Fruit fly (Drosophila melanogaster) whole organism, pupa: ENCODE data around the gene CG13862.

Experiments
- CG10348 ChIP-seq: fragments of 200-800 bp; sonication (Bioruptor generic); IDR thresholded peaks from 2 replicates; pipeline ENCODE4 v1.3.6; 2022; ENCODE audit warnings: missing biosample characterization, missing genetic modification characterization
- CG12605 ChIP-seq: fragments of 200-800 bp; sonication (Bioruptor generic); IDR thresholded peaks from 2 replicates; pipeline ENCODE4 v1.3.6; 2022; ENCODE audit warnings: missing biosample characterization, missing genetic modification characterization
- CG13204 ChIP-seq: fragments of 200-800 bp; sonication (Bioruptor generic); optimal IDR thresholded peaks from 2 replicates; lab custom pipeline; 2018; ENCODE audit warnings: missing biosample characterization, mild to moderate bottlenecking, missing genetic modification characterization, moderate library complexity
- CG14655 ChIP-seq: fragments of 200-800 bp; sonication (Bioruptor generic); optimal IDR thresholded peaks from 3 replicates; lab custom pipeline; 2017; ENCODE audit warnings: mild to moderate bottlenecking, missing biosample characterization, missing genetic modification reagents, missing genetic modification characterization
- CG15710 ChIP-seq: fragments of 200-800 bp; sonication (Bioruptor generic); optimal IDR thresholded peaks from 2 replicates; lab custom pipeline; 2018; ENCODE audit warnings: missing biosample characterization, mild to moderate bottlenecking, missing genetic modification characterization, moderate library complexity
- CG17806 ChIP-seq: fragments of 200-800 bp; sonication (Bioruptor generic); optimal IDR thresholded peaks from 2 replicates; lab custom pipeline; 2018; ENCODE audit warnings: missing biosample characterization, mild to moderate bottlenecking, missing genetic modification characterization, moderate library complexity
- CG32121 ChIP-seq: fragments of 200-800 bp; sonication (Bioruptor generic); IDR thresholded peaks from 2 replicates; pipeline ENCODE4 v1.3.6; 2022; ENCODE audit warnings: missing biosample characterization, missing genetic modification characterization
- CG34367 ChIP-seq: fragments of 200-800 bp; sonication (Bioruptor generic); optimal IDR thresholded peaks from 2 replicates; lab custom pipeline; 2018; ENCODE audit warnings: missing biosample characterization, mild to moderate bottlenecking, missing genetic modification characterization
- CG4496 ChIP-seq: fragments of 200-800 bp; sonication (Bioruptor generic); IDR thresholded peaks from 3 replicates; pipeline ENCODE4 v1.3.6; 2022; ENCODE audit warnings: missing biosample characterization, missing genetic modification characterization
- CG8159 ChIP-seq: fragments of 200-800 bp; sonication (Bioruptor generic); optimal IDR thresholded peaks from 3 replicates; lab custom pipeline; 2018; ENCODE audit warnings: missing biosample characterization, mild to moderate bottlenecking, missing genetic modification characterization, moderate library complexity
- CG8301 ChIP-seq: fragments of 200-800 bp; sonication (Bioruptor generic); optimal IDR thresholded peaks from 2 replicates; lab custom pipeline; 2018; ENCODE audit warnings: missing biosample characterization, mild to moderate bottlenecking, missing genetic modification characterization
- CG9948 ChIP-seq: fragments of 200-800 bp; sonication (Bioruptor generic); optimal IDR thresholded peaks from 2 replicates; lab custom pipeline; 2018; ENCODE audit warnings: missing biosample characterization, mild to moderate bottlenecking, missing genetic modification characterization, moderate library complexity
- D1 ChIP-seq: fragments of 200-800 bp; sonication (Bioruptor generic); optimal IDR thresholded peaks from 2 replicates; lab custom pipeline; 2018; ENCODE audit warnings: missing biosample characterization, mild to moderate bottlenecking, missing genetic modification characterization, moderate library complexity
- EcR ChIP-seq: fragments of 200-800 bp; sonication (Bioruptor generic); optimal IDR thresholded peaks from 3 replicates; lab custom pipeline; 2019; ENCODE audit warnings: missing biosample characterization, missing genetic modification characterization, mild to moderate bottlenecking, moderate library complexity, missing genetic modification reagents
- Ets98B ChIP-seq: fragments of 200-800 bp; sonication (Bioruptor generic); IDR thresholded peaks from 2 replicates; pipeline ENCODE4 v1.3.6; 2022; ENCODE audit warnings: missing biosample characterization, missing genetic modification characterization
- Pif1A ChIP-seq: fragments of 200-800 bp; sonication (Bioruptor generic); optimal IDR thresholded peaks from 3 replicates; lab custom pipeline; 2016; ENCODE audit warnings: missing biosample characterization, missing genetic modification characterization
- Pif1B ChIP-seq: fragments of 200-800 bp; sonication (Bioruptor generic); optimal IDR thresholded peaks from 3 replicates; lab custom pipeline; 2016; ENCODE audit warnings: missing biosample characterization, missing genetic modification characterization
- Snoo ChIP-seq: fragments of 200-800 bp; sonication (Bioruptor generic); optimal IDR thresholded peaks from 3 replicates; lab custom pipeline; 2017; ENCODE audit warnings: missing biosample characterization, mild to moderate bottlenecking, missing genetic modification characterization, inconsistent platforms
- fd96Ca ChIP-seq: fragments of 200-800 bp; sonication (Bioruptor generic); IDR thresholded peaks from 3 replicates; pipeline ENCODE4 v1.3.6; 2022; ENCODE audit warnings: missing biosample characterization, missing genetic modification characterization
- gl ChIP-seq: fragments of 200-800 bp; sonication (Bioruptor generic); optimal IDR thresholded peaks from 2 replicates; lab custom pipeline; 2018; ENCODE audit warnings: missing biosample characterization, mild to moderate bottlenecking, missing genetic modification characterization
- rn ChIP-seq: fragments of 200-800 bp; sonication (Bioruptor generic); IDR thresholded peaks from 2 replicates; pipeline ENCODE4 v1.3.6; 2022; ENCODE audit warnings: missing biosample characterization, missing genetic modification characterization

Gene CG13862

DNA sequence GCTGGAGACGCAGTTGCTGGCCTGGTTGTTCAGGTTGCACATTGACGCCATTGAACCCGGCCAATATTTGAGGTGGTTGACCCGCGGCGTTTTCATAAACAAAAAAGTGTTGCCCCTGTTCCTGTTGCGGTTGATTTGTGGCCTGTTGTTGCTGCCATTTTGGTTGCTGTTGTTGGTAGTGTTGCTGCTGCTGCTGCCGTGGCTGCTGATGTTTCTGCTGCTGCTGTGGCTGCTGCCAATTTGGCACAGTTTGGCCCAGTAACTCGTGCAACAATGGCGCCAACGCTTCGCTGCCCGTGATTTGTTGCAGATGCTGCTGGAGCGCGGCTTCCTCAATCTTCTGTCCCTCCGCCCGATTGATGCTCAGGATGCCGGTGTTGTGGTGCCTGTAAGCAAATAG is 9.9 kb downstream of the CG13862 start:
- TF ChIP-seq EcR (GFP tag; lab: Kevin White, UChicago), result no peak
- TF ChIP-seq gl (tag; lab: Kevin White, UChicago), result no peak
- TF ChIP-seq CG32121 (GFP tag; lab: Robert Waterston, UW), result no peak
- TF ChIP-seq rn, result no peak
- TF ChIP-seq CG34367 (tag; lab: Kevin White, UChicago), result no peak
- TF ChIP-seq CG17806, result no peak
- no peak for TF ChIP-seq Ets98B (GFP tag; lab: Robert Waterston, UW)
- no peak for TF ChIP-seq Pif1B (GFP tag; lab: Kevin White, UChicago)
- TF ChIP-seq CG14655 (GFP tag; lab: Kevin White, UChicago), result no peak

DNA sequence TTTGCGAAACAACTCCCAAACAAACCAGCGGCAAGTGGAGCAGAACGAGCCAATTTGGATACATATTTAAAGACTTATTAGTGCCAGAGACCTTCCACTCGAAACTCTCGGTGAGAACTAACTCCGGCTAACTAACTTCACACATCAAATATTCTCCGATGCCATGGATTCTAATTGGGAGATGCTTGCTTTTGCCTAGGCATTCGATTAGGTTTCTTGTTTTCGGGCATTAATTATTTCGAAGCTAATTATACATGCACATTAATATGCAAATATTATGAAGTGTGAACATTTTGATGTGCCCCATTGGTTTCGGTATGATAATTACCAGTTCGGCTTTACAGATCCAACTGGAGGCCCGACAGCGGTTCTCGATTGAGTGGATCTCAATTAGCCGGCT is 10.4 kb downstream of the CG13862 start, which contains the start of gene CG5386:
CG5386 (minus strand) TSS at position 101 of the 400 bp plus-strand sequence.
- TF ChIP-seq gl (tag; lab: Kevin White, UChicago) (no peak), Ets98B (GFP tag; lab: Robert Waterston, UW) (no peak), CG13204 (no peak), fd96Ca (GFP tag; lab: Robert Waterston, UW) (no peak), rn (no peak), CG14655 (GFP tag; lab: Kevin White, UChicago) (no peak), CG9948 (tag; lab: Kevin White, UChicago) (no peak), CG8159 (tag; lab: Kevin White, UChicago) (no peak), CG34367 (tag; lab: Kevin White, UChicago) (no peak), CG15710 (tag; lab: Kevin White, UChicago) (no peak), Pif1B (GFP tag; lab: Kevin White, UChicago) (no peak)

DNA sequence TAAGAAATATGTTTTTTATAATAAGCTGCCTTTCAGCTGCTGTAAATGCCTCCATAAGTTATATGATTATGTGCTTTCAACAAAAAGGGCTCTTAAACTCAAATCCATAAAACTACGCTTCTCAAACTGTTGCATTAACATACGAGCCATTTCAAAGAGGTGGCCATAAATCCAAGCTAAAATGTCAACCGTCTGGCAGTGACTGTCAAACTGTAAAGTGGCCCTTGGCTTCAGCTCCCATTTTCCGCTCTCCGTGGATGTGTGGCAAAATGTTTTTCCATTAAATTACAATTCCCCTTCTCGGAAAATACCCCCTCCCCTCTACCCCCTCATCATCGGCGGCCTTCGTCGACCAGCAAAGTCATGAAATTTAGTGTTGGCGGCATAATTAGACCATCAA is 10.9 kb downstream of the CG13862 start:
- TF ChIP-seq Pif1B (GFP tag; lab: Kevin White, UChicago), result no peak

DNA sequence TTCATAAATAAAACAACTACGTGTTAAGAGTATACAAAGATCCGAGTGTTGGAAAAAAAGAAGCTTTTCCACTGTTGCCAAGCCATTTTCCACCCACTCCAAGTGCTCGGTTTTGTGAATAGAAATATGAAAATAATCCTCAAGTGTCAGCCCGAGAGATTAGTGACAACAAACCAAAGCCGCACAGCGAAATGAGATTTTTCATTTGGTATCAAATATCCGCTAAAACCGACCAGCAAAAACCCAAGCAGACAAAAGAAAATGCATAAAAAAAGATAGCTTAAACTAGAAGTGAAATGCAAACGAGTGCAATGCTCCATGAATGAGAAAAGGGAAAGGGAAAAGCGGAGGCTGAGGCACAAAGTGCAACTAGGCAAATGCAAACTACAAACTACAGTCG is 19.6 kb downstream of the CG13862 start, which contains the start of gene rdhB:
rdhB (plus strand) TSS at position 301 of the 400 bp plus-strand sequence.
- TF ChIP-seq fd96Ca (GFP tag; lab: Robert Waterston, UW), result no peak
- TF ChIP-seq Ets98B (GFP tag; lab: Robert Waterston, UW), result no peak
- no peak for TF ChIP-seq CG10348
- no peak for TF ChIP-seq CG13204
- no peak for TF ChIP-seq CG8301
- no peak for TF ChIP-seq Snoo (tag; lab: Kevin White, UChicago)
- no peak for TF ChIP-seq Pif1B (GFP tag; lab: Kevin White, UChicago)
- TF ChIP-seq CG8159 (tag; lab: Kevin White, UChicago), result no peak
- TF ChIP-seq CG34367 (tag; lab: Kevin White, UChicago), result no peak
- TF ChIP-seq CG14655 (GFP tag; lab: Kevin White, UChicago), result no peak
- TF ChIP-seq CG12605 (GFP tag; lab: Robert Waterston, UW), result no peak
- TF ChIP-seq EcR (GFP tag; lab: Kevin White, UChicago), result no peak
- TF ChIP-seq CG15710 (tag; lab: Kevin White, UChicago), result no peak
- no peak for TF ChIP-seq rn
- no peak for TF ChIP-seq gl (tag; lab: Kevin White, UChicago)
- TF ChIP-seq Pif1A (GFP tag; lab: Kevin White, UChicago), result no peak
- TF ChIP-seq CG32121 (GFP tag; lab: Robert Waterston, UW), result no peak
- no peak for TF ChIP-seq CG4496 (GFP tag; lab: Robert Waterston, UW)
- TF ChIP-seq CG17806, result no peak
- TF ChIP-seq D1, result no peak
- TF ChIP-seq, all 21 proteins: peak for 0

DNA sequence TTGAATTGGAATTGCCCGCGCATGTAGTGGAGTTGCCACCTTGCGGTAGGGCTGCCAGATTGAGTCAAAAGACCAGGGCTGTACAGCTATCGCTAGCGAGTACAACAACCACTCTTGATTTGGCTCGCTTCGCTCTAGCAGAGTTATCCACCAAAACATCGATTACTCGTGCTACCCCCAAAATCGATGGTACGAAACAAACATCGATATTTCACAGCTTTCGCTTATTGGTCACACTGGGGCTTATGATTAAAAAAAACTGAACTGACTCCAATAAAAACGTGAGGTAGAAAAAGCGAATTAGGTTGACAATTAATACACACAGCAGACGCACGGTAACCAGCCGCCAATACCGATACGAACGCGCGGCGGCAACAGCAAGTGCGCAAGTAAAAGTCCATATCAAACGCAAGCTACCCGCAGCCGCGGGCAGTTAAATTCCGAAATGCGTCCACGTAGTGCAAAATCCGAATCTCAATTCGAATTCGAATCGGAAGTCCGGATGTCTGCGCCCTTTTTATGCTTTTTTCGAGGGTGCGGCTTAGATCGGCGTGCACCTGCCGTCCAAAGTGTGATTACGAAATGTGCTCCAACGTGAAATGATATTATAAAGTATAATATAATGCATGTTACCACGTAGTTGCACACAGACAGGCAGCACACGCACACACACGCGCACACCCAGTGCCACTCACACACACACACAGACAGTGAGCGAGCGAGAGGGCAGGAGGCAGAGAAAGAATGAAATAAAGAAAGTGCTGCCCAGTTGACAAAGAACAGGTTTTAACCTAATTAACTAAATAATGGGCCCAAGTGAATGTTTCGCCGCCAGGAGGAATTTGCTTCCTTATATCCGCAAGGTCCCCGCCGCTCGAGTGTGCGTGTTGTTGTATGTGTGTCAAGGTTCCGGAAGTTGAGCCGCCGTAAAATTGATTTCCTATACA is 24.9 kb downstream of the CG13862 start, which contains the start of gene Sar1:
Sar1 (plus strand) TSS at position 222 of the 947 bp plus-strand sequence.
- TF ChIP-seq CG12605 (GFP tag; lab: Robert Waterston, UW) (no peak), Snoo (tag; lab: Kevin White, UChicago) (peak; percentile 8), EcR (GFP tag; lab: Kevin White, UChicago) (peak; percentile 79), CG8159 (tag; lab: Kevin White, UChicago) (no peak), CG9948 (tag; lab: Kevin White, UChicago) (no peak), CG4496 (GFP tag; lab: Robert Waterston, UW) (no peak)

DNA sequence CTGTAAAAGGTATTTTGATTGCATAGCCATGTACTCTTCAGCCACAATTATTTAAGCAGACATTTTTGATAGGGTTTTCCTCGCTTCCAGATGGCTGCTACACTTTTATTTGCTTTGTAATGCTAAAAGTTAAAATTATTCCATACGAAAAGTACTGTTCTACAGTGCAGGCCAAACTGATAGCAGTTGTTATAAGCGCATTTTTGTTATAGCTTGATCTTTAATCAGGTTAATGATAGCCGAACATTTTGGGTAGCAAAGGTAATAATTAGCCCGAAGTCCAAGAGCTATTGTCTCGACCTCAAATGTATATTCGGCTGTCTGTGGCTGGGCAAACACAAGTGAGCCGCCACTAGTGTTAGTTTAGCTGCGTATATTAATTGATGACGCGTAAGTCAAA is 26.2 kb downstream of the CG13862 start:
- TF ChIP-seq D1 (no peak), rn (no peak), CG13204 (no peak), CG9948 (tag; lab: Kevin White, UChicago) (no peak), EcR (GFP tag; lab: Kevin White, UChicago) (no peak), Pif1A (GFP tag; lab: Kevin White, UChicago) (no peak), Ets98B (GFP tag; lab: Robert Waterston, UW) (no peak), CG34367 (tag; lab: Kevin White, UChicago) (no peak), CG8301 (no peak), CG15710 (tag; lab: Kevin White, UChicago) (no peak), CG17806 (no peak), CG32121 (GFP tag; lab: Robert Waterston, UW) (no peak), CG14655 (GFP tag; lab: Kevin White, UChicago) (no peak), Snoo (tag; lab: Kevin White, UChicago) (no peak), Pif1B (GFP tag; lab: Kevin White, UChicago) (no peak), CG8159 (tag; lab: Kevin White, UChicago) (no peak), gl (tag; lab: Kevin White, UChicago) (no peak), CG4496 (GFP tag; lab: Robert Waterston, UW) (no peak)
